Fruit fly (Drosophila melanogaster) whole organism, embryonic: Measurements from ENCODE around the gene HDAC6.

ENCODE experiments used
- Adf1 ChIP-seq: fragments of 200-800 bp; sonication (Bioruptor generic); IDR thresholded peaks from 2 replicates; pipeline ENCODE4 v1.3.6; 2022; ENCODE audit warnings: missing biosample characterization, missing genetic modification characterization
- Atf3 ChIP-seq: fragments of 200-800 bp; sonication (Bioruptor generic); optimal IDR thresholded peaks from 3 replicates; lab custom pipeline; 2016; ENCODE audit warnings: missing biosample characterization, missing genetic modification characterization
- B-H2 ChIP-seq: fragments of 200-800 bp; sonication (Bioruptor generic); optimal IDR thresholded peaks from 2 replicates; lab custom pipeline; 2018; ENCODE audit warnings: missing biosample characterization, mild to moderate bottlenecking, missing genetic modification characterization
- C15 ChIP-seq: fragments of 200-800 bp; sonication (Bioruptor generic); IDR thresholded peaks from 3 replicates; pipeline ENCODE4 v1.3.6; 2022; ENCODE audit warnings: missing biosample characterization, missing genetic modification characterization
- CG11093 ChIP-seq: fragments of 200-800 bp; sonication (Bioruptor generic); IDR thresholded peaks from 3 replicates; pipeline ENCODE4 v1.3.6; 2022; ENCODE audit warnings: missing biosample characterization, missing genetic modification characterization
- CG11456 ChIP-seq: fragments of 200-800 bp; sonication (Bioruptor generic); IDR thresholded peaks from 3 replicates; pipeline ENCODE4 v1.3.6; 2022; ENCODE audit warnings: missing biosample characterization, missing genetic modification characterization
- CG1233 ChIP-seq: fragments of 200-800 bp; sonication (Bioruptor generic); optimal IDR thresholded peaks from 4 replicates; lab custom pipeline; 2018; ENCODE audit warnings: missing biosample characterization, mild to moderate bottlenecking, missing genetic modification characterization
- CG16815 ChIP-seq: fragments of 200-800 bp; sonication (Bioruptor generic); optimal IDR thresholded peaks from 3 replicates; lab custom pipeline; 2017; ENCODE audit warnings: missing biosample characterization, mild to moderate bottlenecking, missing genetic modification characterization
- CG2199 ChIP-seq: fragments of 200-800 bp; sonication (Bioruptor generic); IDR thresholded peaks from 3 replicates; pipeline ENCODE4 v1.3.6; 2022; ENCODE audit warnings: missing biosample characterization, missing genetic modification characterization
- CG30403 ChIP-seq: fragments of 200-800 bp; sonication (Bioruptor generic); optimal IDR thresholded peaks from 3 replicates; lab custom pipeline; 2016; ENCODE audit warnings: missing biosample characterization, missing genetic modification characterization
- CG31441 ChIP-seq: fragments of 200-800 bp; sonication (Bioruptor generic); IDR thresholded peaks from 2 replicates; pipeline ENCODE4 v1.3.6; 2022; ENCODE audit warnings: missing biosample characterization, missing genetic modification characterization
- CG34422 ChIP-seq: fragments of 200-800 bp; sonication (Bioruptor generic); IDR thresholded peaks from 3 replicates; pipeline ENCODE4 v1.3.6; 2022; ENCODE audit warnings: missing biosample characterization, missing genetic modification characterization
- CG42726 ChIP-seq: fragments of 200-800 bp; sonication (Bioruptor generic); IDR thresholded peaks from 2 replicates; pipeline ENCODE4 v1.3.6; 2022; ENCODE audit warnings: missing biosample characterization, missing genetic modification characterization; ENCODE audit not compliant: partially characterized antibody
- CG4328 ChIP-seq: fragments of 200-800 bp; sonication (Bioruptor generic); optimal IDR thresholded peaks from 3 replicates; lab custom pipeline; 2017; ENCODE audit warnings: missing biosample characterization, missing genetic modification reagents, missing genetic modification characterization
- CG6272 ChIP-seq: fragments of 200-800 bp; sonication (Bioruptor generic); IDR thresholded peaks from 2 replicates; pipeline ENCODE4 v1.3.6; 2022; ENCODE audit warnings: missing biosample characterization, missing genetic modification characterization
- CoRest ChIP-seq: fragments of 200-800 bp; sonication (Bioruptor generic); optimal IDR thresholded peaks from 3 replicates; lab custom pipeline; 2018; ENCODE audit warnings: missing biosample characterization, mild to moderate bottlenecking, missing genetic modification characterization, moderate library complexity
- Dbx ChIP-seq: fragments of 200-800 bp; sonication (Bioruptor generic); IDR thresholded peaks from 3 replicates; pipeline ENCODE4 v1.3.6; 2022; ENCODE audit warnings: missing biosample characterization, missing genetic modification characterization
- Deaf1 ChIP-seq: fragments of 200-800 bp; optimal IDR thresholded peaks from 3 replicates; lab custom pipeline; 2019; ENCODE audit warnings: missing biosample characterization, mild to moderate bottlenecking, missing genetic modification characterization, moderate library complexity
- Dek ChIP-seq: fragments of 200-800 bp; sonication (Bioruptor generic); optimal IDR thresholded peaks from 3 replicates; lab custom pipeline; 2019; ENCODE audit warnings: missing biosample characterization, mild to moderate bottlenecking, missing genetic modification characterization, moderate library complexity
- Dll ChIP-seq: fragments of 200-800 bp; sonication (Bioruptor generic); IDR thresholded peaks from 4 replicates; pipeline ENCODE4 v1.3.6; 2022; ENCODE audit warnings: missing biosample characterization, missing genetic modification characterization; ENCODE audit not compliant: partially characterized antibody
- Dref ChIP-seq: fragments of 200-800 bp; sonication (Bioruptor generic); IDR thresholded peaks from 2 replicates; pipeline ENCODE4 v1.3.6; 2022; ENCODE audit warnings: missing biosample characterization, missing genetic modification characterization
- E2f2 ChIP-seq: fragments of 200-800 bp; sonication (Bioruptor generic); IDR thresholded peaks from 2 replicates; pipeline ENCODE4 v1.3.6; 2022; ENCODE audit warnings: missing biosample characterization, missing genetic modification characterization
- Ets65A ChIP-seq: fragments of 200-800 bp; sonication (Bioruptor generic); peaks from one replicate; lab custom pipeline; 2016; ENCODE audit warnings: missing biosample characterization, missing genetic modification characterization
- Fer3 ChIP-seq: fragments of 200-800 bp; sonication (Bioruptor generic); optimal IDR thresholded peaks from 2 replicates; lab custom pipeline; 2018; ENCODE audit warnings: missing biosample characterization, mild to moderate bottlenecking, missing genetic modification characterization, moderate library complexity
- GATAe ChIP-seq: fragments of 200-800 bp; sonication (Bioruptor generic); conservative IDR thresholded peaks from 2 replicates; pipeline ENCODE4 v1.3.6; 2022; ENCODE audit warnings: missing biosample characterization, missing genetic modification characterization
- H15 ChIP-seq: fragments of 200-800 bp; sonication (Bioruptor generic); IDR thresholded peaks from 3 replicates; pipeline ENCODE4 v1.3.6; 2022; ENCODE audit warnings: missing biosample characterization, missing genetic modification characterization
- HmgD ChIP-seq: fragments of 200-800 bp; sonication (Bioruptor generic); optimal IDR thresholded peaks from 3 replicates; lab custom pipeline; 2016; ENCODE audit warnings: missing biosample characterization, missing genetic modification characterization
- Lhr ChIP-seq: fragments of 200-800 bp; sonication (Bioruptor generic); optimal IDR thresholded peaks from 3 replicates; lab custom pipeline; 2017; ENCODE audit warnings: mild to moderate bottlenecking, missing biosample characterization, missing genetic modification reagents, missing genetic modification characterization
- NK7.1 ChIP-seq: fragments of 200-800 bp; sonication (Bioruptor generic); optimal IDR thresholded peaks from 3 replicates; lab custom pipeline; 2016; ENCODE audit warnings: missing biosample characterization, missing genetic modification characterization
- Pdp1 ChIP-seq, 2 experiments: fragments of 200-800 bp; sonication (Bioruptor generic); optimal IDR thresholded peaks; 3 replicates each; lab custom pipeline; 2016; ENCODE audit warnings: missing biosample characterization in 2 of 2, missing genetic modification characterization in 2 of 2, mild to moderate bottlenecking in 1 of 2, moderate library complexity in 1 of 2
- Scr ChIP-seq: fragments of 200-800 bp; sonication (Bioruptor generic); IDR thresholded peaks from 2 replicates; pipeline ENCODE4 v1.3.6; 2022; ENCODE audit warnings: missing biosample characterization, missing genetic modification characterization; ENCODE audit not compliant: partially characterized antibody
- Side ChIP-seq: fragments of 200-800 bp; sonication (Bioruptor generic); optimal IDR thresholded peaks from 2 replicates; lab custom pipeline; 2016; ENCODE audit warnings: missing biosample characterization, missing genetic modification characterization
- Xrp1 ChIP-seq: fragments of 200-800 bp; sonication (Bioruptor generic); IDR thresholded peaks from 2 replicates; pipeline ENCODE4 v1.3.6; 2022; ENCODE audit warnings: missing biosample characterization, missing genetic modification characterization
- bbx ChIP-seq: fragments of 200-800 bp; sonication (Bioruptor generic); IDR thresholded peaks from 2 replicates; pipeline ENCODE4 v1.3.6; 2022; ENCODE audit warnings: missing biosample characterization, missing genetic modification characterization; ENCODE audit not compliant: partially characterized antibody
- chm ChIP-seq: fragments of 200-800 bp; sonication (Bioruptor generic); IDR thresholded peaks from 2 replicates; pipeline ENCODE4 v1.3.6; 2022; ENCODE audit warnings: missing biosample characterization, missing genetic modification characterization
- ci ChIP-seq: fragments of 200-800 bp; sonication (Bioruptor generic); IDR thresholded peaks from 3 replicates; pipeline ENCODE4 v1.3.6; 2022; ENCODE audit warnings: missing biosample characterization, missing genetic modification characterization
- fd64A ChIP-seq: fragments of 200-800 bp; sonication (Bioruptor generic); optimal IDR thresholded peaks from 3 replicates; lab custom pipeline; 2018; ENCODE audit warnings: missing biosample characterization, mild to moderate bottlenecking, missing genetic modification characterization
- gfzf ChIP-seq: fragments of 200-800 bp; sonication (Bioruptor generic); optimal IDR thresholded peaks from 2 replicates; lab custom pipeline; 2016; ENCODE audit warnings: missing biosample characterization, mild to moderate bottlenecking, missing genetic modification characterization, moderate library complexity
- hbn ChIP-seq: fragments of 200-800 bp; sonication (Bioruptor generic); IDR thresholded peaks from 2 replicates; pipeline ENCODE4 v1.3.6; 2022; ENCODE audit warnings: missing biosample characterization, missing genetic modification characterization; ENCODE audit not compliant: partially characterized antibody
- inv ChIP-seq: fragments of 200-800 bp; sonication (Bioruptor generic); IDR thresholded peaks from 2 replicates; pipeline ENCODE4 v1.3.6; 2022; ENCODE audit warnings: missing biosample characterization, missing genetic modification characterization; ENCODE audit not compliant: partially characterized antibody
- maf-S ChIP-seq: fragments of 200-800 bp; sonication (Bioruptor generic); optimal IDR thresholded peaks from 2 replicates; lab custom pipeline; 2016; ENCODE audit warnings: missing biosample characterization, missing genetic modification characterization
- yki ChIP-seq: fragments of >200 bp; optimal IDR thresholded peaks from 3 replicates; lab custom pipeline; 2018

HDAC6 gene

DNA sequence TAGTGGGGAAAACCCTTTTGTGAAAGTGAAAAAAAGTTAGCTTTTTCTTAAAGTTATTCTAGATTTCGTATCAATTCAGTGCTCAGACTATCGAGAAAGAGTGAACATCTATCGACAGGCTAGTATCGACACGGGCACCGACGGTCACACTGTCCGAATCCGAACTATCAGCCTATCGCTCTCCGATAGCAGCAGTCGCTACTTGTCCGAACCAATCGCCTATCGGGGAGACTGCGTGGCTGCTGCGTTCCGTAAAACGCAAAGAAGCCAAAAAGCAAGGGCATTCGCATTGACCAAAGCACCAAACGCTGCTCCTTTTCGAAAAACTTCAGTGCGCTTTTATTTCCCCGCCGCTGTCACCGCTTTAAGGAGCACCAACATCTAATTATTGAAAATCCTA is 13.8 kb upstream of the HDAC6 start, which contains the start of gene Top1 (continued):
- TF ChIP-seq NK7.1 (GFP tag; lab: Kevin White, UChicago) (no peak), Pdp1 (GFP tag; optimal IDR thresholded peaks at IDR 0.05; lab: Kevin White, UChicago) (peak in 1 of 2 experiments; percentile 20), Side (GFP tag; lab: Kevin White, UChicago) (peak; percentile 48), Dbx (peak; percentile 68; the same call in 2 of the 3 replicates), ci (GFP tag; lab: Robert Waterston, UW) (peak; percentile 65; the same call in 2 of the 3 replicates), H15 (GFP tag; lab: Robert Waterston, UW) (0 out of 3 replicates have a peak, but pooled peaks have one; percentile 16), CG30403 (peak; percentile 10), Fer3 (tag; lab: Kevin White, UChicago) (peak; percentile 10), CG31441 (peak; percentile 59), chm (0 out of 2 replicates have a peak, but pooled peaks have one; percentile 8), Atf3 (GFP tag; lab: Kevin White, UChicago) (no peak), hbn (GFP tag; lab: Robert Waterston, UW) (peak; percentile 95), Dref (GFP tag; lab: Robert Waterston, UW) (peak; percentile 96), Deaf1 (tag; lab: Kevin White, UChicago) (peak; percentile 36), CG11093 (no peak), Ets65A (GFP tag; lab: Kevin White, UChicago) (peak; percentile 94), CG2199 (0 out of 3 replicates have a peak, but pooled peaks have one; percentile 44), Dek (tag; lab: Kevin White, UChicago) (peak; percentile 7), C15 (no peak), CG34422 (GFP tag; lab: Robert Waterston, UW) (0 out of 3 replicates have a peak, but pooled peaks have one; percentile 35), Lhr (GFP tag; lab: Kevin White, UChicago) (peak; percentile 16), yki (no peak), HmgD (GFP tag; lab: Kevin White, UChicago) (peak; percentile 71), GATAe (GFP tag; lab: Robert Waterston, UW) (peak; percentile 30; the same call in 1 of the 2 replicates), Adf1 (GFP tag; lab: Robert Waterston, UW) (peak; percentile 31), CG1233 (GFP tag; lab: Kevin White, UChicago) (no peak), inv (GFP tag; lab: Robert Waterston, UW) (peak; percentile 94), CoRest (peak; percentile 30), CG16815 (GFP tag; lab: Kevin White, UChicago) (no peak), fd64A (GFP tag; lab: Kevin White, UChicago) (no peak), bbx (peak; percentile 98), Dll (GFP tag; lab: Robert Waterston, UW) (peak; percentile 90), Scr (GFP tag; lab: Robert Waterston, UW) (peak; percentile 92), maf-S (GFP tag; lab: Kevin White, UChicago) (peak; percentile 21), CG11456 (0 out of 3 replicates have a peak, but pooled peaks have one; percentile 57), CG6272 (peak; percentile 55), B-H2 (GFP tag; lab: Kevin White, UChicago) (peak; percentile 40), CG42726 (peak; percentile 97), Xrp1 (0 out of 2 replicates have a peak, but pooled peaks have one; percentile 15), CG4328 (GFP tag; lab: Kevin White, UChicago) (peak; percentile 17), E2f2 (GFP tag; lab: Robert Waterston, UW) (peak; percentile 33), gfzf (GFP tag; lab: Kevin White, UChicago) (peak; percentile 66)
- TF ChIP-seq, all 482 proteins: peak for 177
